Worm (Caenorhabditis elegans): ENCODE data around the gene srsx-2.

ce11 chrV:17430903-17431302 is 7.3 kb downstream of the srsx-2 start, which contains the start of gene srbc-27:
- TF ChIP-seq ztf-11 (tag; optimal IDR thresholded peaks at IDR 0.05) (no peak), elt-3 (tag; optimal IDR thresholded peaks at IDR 0.05) (no peak), ceh-28 (tag; optimal IDR thresholded peaks at IDR 0.05) (no peak), tbx-2 (tag; optimal IDR thresholded peaks at IDR 0.05) (no peak), lin-39 (tag; optimal IDR thresholded peaks at IDR 0.05) (no peak), skn-1 (tag; optimal IDR thresholded peaks at IDR 0.05) (no peak), ama-1 (optimal IDR thresholded peaks at IDR 0.05) (no peak), R02D3.7 (tag; optimal IDR thresholded peaks at IDR 0.05) (no peak), mml-1 (tag; optimal IDR thresholded peaks at IDR 0.05) (no peak)
